Fruit fly (Drosophila melanogaster): ENCODE measurements around the gene Csk.

The Csk gene

DNA sequence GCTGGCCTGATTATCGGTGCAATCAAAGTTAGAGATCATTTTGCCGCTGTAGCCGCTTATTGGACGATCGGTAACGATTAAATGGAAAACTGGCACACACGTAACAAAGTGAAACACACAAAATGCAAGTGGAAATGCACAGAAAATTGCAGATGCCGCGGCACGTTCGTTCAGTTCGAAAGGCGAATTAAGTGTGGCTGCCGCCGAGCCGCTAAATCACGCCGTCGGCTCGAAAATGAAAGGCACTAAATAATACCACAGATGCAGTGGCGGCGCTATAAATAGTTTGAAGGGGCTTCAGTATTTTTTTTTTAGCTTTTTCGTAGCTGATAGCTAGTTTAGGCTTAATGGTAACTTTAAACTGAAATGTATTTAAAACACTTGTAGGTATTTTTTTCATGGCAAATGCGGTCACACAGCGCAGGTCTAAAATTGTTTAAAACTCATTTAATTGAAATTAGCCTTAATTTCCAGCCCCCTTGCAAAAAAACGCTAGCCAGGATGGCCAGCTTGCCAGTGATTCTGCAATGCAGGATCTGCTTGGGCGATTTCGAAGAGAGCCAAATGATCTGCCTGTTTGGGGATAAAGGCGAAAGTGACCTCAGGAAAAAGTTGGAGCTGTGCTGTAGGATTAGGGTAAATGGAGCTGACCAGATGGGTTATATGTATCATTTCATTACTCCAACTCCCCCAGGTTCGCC is 30.6 kb downstream of the Csk start, which contains the start of the genes Jupiter and CG14710 (continued):
- TF ChIP-seq CrebA (GFP tag; optimal IDR thresholded peaks at IDR 0.05; ENCODE audit: borderline replicate concordance), result no peak
- peak; percentile 37 for TF ChIP-seq woc (GFP tag; optimal IDR thresholded peaks at IDR 0.05)
- TF ChIP-seq Hnf4 (GFP tag; optimal IDR thresholded peaks at IDR 0.05), result peak; percentile 76
- TF ChIP-seq HLH106 (tag; optimal IDR thresholded peaks at IDR 0.05), result peak; percentile 63
- TF ChIP-seq Dfd (GFP tag; optimal IDR thresholded peaks at IDR 0.05), result no peak
- no peak for TF ChIP-seq brk (GFP tag; optimal IDR thresholded peaks at IDR 0.05)
- peak; percentile 67 for TF ChIP-seq ey (GFP tag; optimal IDR thresholded peaks at IDR 0.05)

DNA sequence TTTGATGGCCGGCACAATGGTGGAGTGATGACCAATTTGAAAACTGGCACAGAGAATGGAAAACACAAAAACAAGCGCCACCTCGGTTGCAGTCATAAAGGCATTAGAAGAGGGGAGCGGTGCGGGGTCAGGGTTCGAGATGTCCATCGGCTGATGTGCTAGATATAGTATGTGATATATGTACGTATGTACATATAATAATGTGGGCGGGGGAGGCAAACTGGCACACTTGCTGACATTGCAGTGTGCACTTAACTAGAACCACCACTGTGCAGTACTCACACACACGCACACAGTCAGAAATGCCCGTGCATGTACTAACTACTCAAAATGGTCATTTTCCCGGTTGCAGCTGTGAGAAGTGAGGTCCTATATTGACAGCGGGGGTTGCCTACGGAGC is 31.6 kb downstream of the Csk start:
- TF ChIP-seq Jra (GFP tag; optimal IDR thresholded peaks at IDR 0.05), result no peak
- no peak for TF ChIP-seq dsf (GFP tag; optimal IDR thresholded peaks at IDR 0.05; ENCODE audit: borderline replicate concordance)
- no peak for TF ChIP-seq psq (GFP tag; optimal IDR thresholded peaks at IDR 0.05)
- TF ChIP-seq CrebA (GFP tag; optimal IDR thresholded peaks at IDR 0.05; ENCODE audit: borderline replicate concordance), result no peak
- no peak for TF ChIP-seq foxo (GFP tag; optimal IDR thresholded peaks at IDR 0.05)
- no peak for TF ChIP-seq Rel (GFP tag; optimal IDR thresholded peaks at IDR 0.05)
- no peak for TF ChIP-seq Rel (tag; optimal IDR thresholded peaks at IDR 0.05)
- no peak for TF ChIP-seq Vsx2 (GFP tag; optimal IDR thresholded peaks at IDR 0.05; ENCODE audit: partially characterized antibody)
- TF ChIP-seq Sp1 (GFP tag; optimal IDR thresholded peaks at IDR 0.05), result no peak
- TF ChIP-seq sv (GFP tag; optimal IDR thresholded peaks at IDR 0.05), result no peak
- TF ChIP-seq br (GFP tag; optimal IDR thresholded peaks at IDR 0.05), result no peak
- TF ChIP-seq CG9705 (GFP tag; optimal IDR thresholded peaks at IDR 0.05), result no peak
- TF ChIP-seq Hr78 (GFP tag; optimal IDR thresholded peaks at IDR 0.05), result no peak
- no peak for TF ChIP-seq jim (GFP tag; optimal IDR thresholded peaks at IDR 0.05)
- TF ChIP-seq dl (GFP tag; optimal IDR thresholded peaks at IDR 0.05; ENCODE audit: insufficient read depth in 1 of 2, partially characterized antibody in 2 of 2), result no peak
- TF ChIP-seq fru (GFP tag; optimal IDR thresholded peaks at IDR 0.05), result no peak
- no peak for TF ChIP-seq brk (GFP tag; optimal IDR thresholded peaks at IDR 0.05)

DNA sequence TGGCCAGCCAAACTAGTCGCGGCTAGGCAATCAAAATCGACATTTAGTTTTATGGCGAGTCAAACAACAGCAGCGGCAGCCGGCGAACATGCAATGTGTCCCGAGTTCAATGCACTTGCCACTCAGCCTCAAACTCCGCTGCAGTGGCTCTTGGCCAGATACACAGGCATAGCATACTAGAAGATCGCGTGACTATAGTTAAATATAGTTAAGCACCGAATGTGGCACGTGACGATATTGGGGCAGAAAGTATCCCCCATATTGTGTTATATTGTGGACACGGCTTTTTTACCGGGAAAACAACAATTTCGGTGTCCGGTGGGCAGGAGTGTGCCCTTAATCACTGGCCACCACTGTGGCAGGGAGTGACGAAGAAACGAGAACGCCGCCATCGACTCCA is 32.7 kb downstream of the Csk start:
- no peak for TF ChIP-seq Dif (GFP tag; optimal IDR thresholded peaks at IDR 0.05; ENCODE audit: partially characterized antibody)
- no peak for TF ChIP-seq usp (GFP tag; optimal IDR thresholded peaks at IDR 0.05)
- TF ChIP-seq dsf (GFP tag; optimal IDR thresholded peaks at IDR 0.05; ENCODE audit: borderline replicate concordance), result no peak
- TF ChIP-seq Dfd (GFP tag; optimal IDR thresholded peaks at IDR 0.05), result no peak
- TF ChIP-seq CrebA (GFP tag; optimal IDR thresholded peaks at IDR 0.05; ENCODE audit: borderline replicate concordance), result no peak
- no peak for TF ChIP-seq h (GFP tag; optimal IDR thresholded peaks at IDR 0.05)
- TF ChIP-seq br (GFP tag; optimal IDR thresholded peaks at IDR 0.05), result no peak
- TF ChIP-seq foxo (GFP tag; optimal IDR thresholded peaks at IDR 0.05), result no peak
- TF ChIP-seq Sp1 (GFP tag; optimal IDR thresholded peaks at IDR 0.05), result no peak

DNA sequence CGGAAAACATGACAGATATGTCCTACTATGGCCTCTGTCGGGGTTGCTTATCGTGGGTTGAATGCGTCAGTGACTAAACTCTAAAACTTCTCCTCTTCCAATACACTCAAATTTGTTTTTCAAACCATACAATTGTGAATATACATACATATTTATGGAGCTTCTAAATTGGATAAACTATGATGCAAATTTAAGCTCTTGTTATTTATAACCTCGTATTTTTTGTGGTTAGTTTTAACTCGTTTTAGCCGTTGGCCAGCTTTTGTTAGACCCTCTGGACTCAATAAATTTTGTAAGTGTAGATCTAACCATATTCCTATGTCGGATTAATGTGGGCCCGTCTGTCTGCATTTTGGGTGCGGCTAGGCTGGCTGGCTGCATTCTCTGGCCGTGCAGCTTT is 33.1 kb downstream of the Csk start:
- TF ChIP-seq CrebA (GFP tag; optimal IDR thresholded peaks at IDR 0.05; ENCODE audit: borderline replicate concordance) (no peak), Myc (optimal IDR thresholded peaks at IDR 0.05) (no peak), tai (GFP tag; optimal IDR thresholded peaks at IDR 0.05) (no peak), usp (GFP tag; optimal IDR thresholded peaks at IDR 0.05) (no peak), sage (GFP tag; optimal IDR thresholded peaks at IDR 0.05) (no peak), HLH106 (tag; optimal IDR thresholded peaks at IDR 0.05) (no peak), psq (GFP tag; optimal IDR thresholded peaks at IDR 0.05) (no peak), Hnf4 (GFP tag; optimal IDR thresholded peaks at IDR 0.05) (no peak), CG32264 (GFP tag; optimal IDR thresholded peaks at IDR 0.05) (no peak), rgr (GFP tag; optimal IDR thresholded peaks at IDR 0.05) (no peak), Dfd (GFP tag; optimal IDR thresholded peaks at IDR 0.05) (no peak), Jra (GFP tag; optimal IDR thresholded peaks at IDR 0.05) (no peak), foxo (GFP tag; optimal IDR thresholded peaks at IDR 0.05) (no peak), Abd-B (GFP tag; optimal IDR thresholded peaks at IDR 0.05) (no peak), fru (GFP tag; optimal IDR thresholded peaks at IDR 0.05) (no peak)

DNA sequence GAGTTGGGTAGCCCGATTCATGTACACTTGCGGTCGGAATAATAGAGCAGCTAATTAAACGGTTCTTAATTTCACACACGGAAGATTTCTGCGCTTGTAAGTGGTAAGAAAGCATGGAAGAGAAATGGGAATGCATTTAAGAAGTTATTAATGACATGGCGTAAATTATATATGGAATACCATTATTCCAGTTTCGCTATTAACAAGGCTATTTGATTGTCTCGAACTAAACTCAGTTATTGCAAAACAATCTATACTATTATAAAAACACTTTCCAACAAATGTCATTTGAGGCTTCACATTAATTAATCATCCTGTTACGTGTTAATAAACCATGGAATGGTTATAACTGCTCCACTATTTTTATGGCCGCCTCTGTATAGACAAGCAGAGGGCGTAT is 34.3 kb downstream of the Csk start:
- TF ChIP-seq Dif (GFP tag; optimal IDR thresholded peaks at IDR 0.05; ENCODE audit: partially characterized antibody) (no peak), lola (GFP tag; optimal IDR thresholded peaks at IDR 0.05) (no peak), fru (GFP tag; optimal IDR thresholded peaks at IDR 0.05) (no peak), usp (GFP tag; optimal IDR thresholded peaks at IDR 0.05) (no peak), jim (GFP tag; optimal IDR thresholded peaks at IDR 0.05) (no peak), dmrt93B (GFP tag; optimal IDR thresholded peaks at IDR 0.05) (no peak), woc (GFP tag; optimal IDR thresholded peaks at IDR 0.05) (no peak), Rel (GFP tag; optimal IDR thresholded peaks at IDR 0.05) (no peak), Rel (tag; optimal IDR thresholded peaks at IDR 0.05) (no peak), brk (GFP tag; optimal IDR thresholded peaks at IDR 0.05) (no peak), Hr78 (GFP tag; optimal IDR thresholded peaks at IDR 0.05) (no peak)
